Fruit fly (Drosophila melanogaster) whole organism, adult: ENCODE results near the gene CG6686.

ENCODE experiments used
- CG11617 ChIP-seq: fragments of 200-800 bp; sonication (Bioruptor generic); optimal IDR thresholded peaks from 2 replicates; lab custom pipeline; 2017; ENCODE audit warnings: mild to moderate bottlenecking, missing biosample characterization, missing genetic modification reagents, missing genetic modification characterization
- CG12768 ChIP-seq: fragments of 200-800 bp; sonication (Bioruptor generic); optimal IDR thresholded peaks from 2 replicates; lab custom pipeline; 2017; ENCODE audit warnings: missing biosample characterization, missing genetic modification characterization, mild to moderate bottlenecking, moderate library complexity, missing genetic modification reagents
- CG14711 ChIP-seq: fragments of 200-800 bp; sonication (Bioruptor generic); optimal IDR thresholded peaks from 2 replicates; lab custom pipeline; 2018; ENCODE audit warnings: missing biosample characterization, mild to moderate bottlenecking, missing genetic modification characterization, moderate library complexity
- CG1620 ChIP-seq: fragments of 200-800 bp; sonication (Bioruptor generic); optimal IDR thresholded peaks from 2 replicates; lab custom pipeline; 2016; ENCODE audit warnings: missing biosample characterization, missing genetic modification characterization
- CG33017 ChIP-seq: fragments of 200-800 bp; sonication (Bioruptor generic); optimal IDR thresholded peaks from 2 replicates; lab custom pipeline; 2018; ENCODE audit warnings: missing biosample characterization, mild to moderate bottlenecking, missing genetic modification characterization, moderate library complexity
- CG5204 ChIP-seq: fragments of 200-800 bp; sonication (Bioruptor generic); optimal IDR thresholded peaks from 2 replicates; lab custom pipeline; 2016; ENCODE audit warnings: missing biosample characterization, missing genetic modification characterization
- CG7045 ChIP-seq: fragments of 200-800 bp; sonication (Bioruptor generic); optimal IDR thresholded peaks from 2 replicates; lab custom pipeline; 2017; ENCODE audit warnings: missing biosample characterization, mild to moderate bottlenecking, missing genetic modification characterization
- CG7101 ChIP-seq: fragments of 200-800 bp; sonication (Bioruptor generic); optimal IDR thresholded peaks from 2 replicates; lab custom pipeline; 2018; ENCODE audit warnings: missing biosample characterization, mild to moderate bottlenecking, missing genetic modification characterization, moderate library complexity
- Clk ChIP-seq: fragments of 200-800 bp; sonication (Bioruptor generic); optimal IDR thresholded peaks from 2 replicates; lab custom pipeline; 2017; ENCODE audit warnings: missing biosample characterization, missing genetic modification characterization
- Crg-1 ChIP-seq: fragments of 200-800 bp; sonication (Bioruptor generic); optimal IDR thresholded peaks from 2 replicates; lab custom pipeline; 2016; ENCODE audit warnings: missing biosample characterization, missing genetic modification characterization
- Hr96 ChIP-seq: fragments of 200-800 bp; sonication (Bioruptor generic); optimal IDR thresholded peaks from 2 replicates; lab custom pipeline; 2016; ENCODE audit warnings: missing biosample characterization, missing genetic modification characterization
- Mnt ChIP-seq: fragments of 200-800 bp; sonication (Bioruptor generic); optimal IDR thresholded peaks from 2 replicates; lab custom pipeline; 2016; ENCODE audit warnings: missing biosample characterization, mild to moderate bottlenecking, missing genetic modification characterization
- bab1 ChIP-seq: fragments of 200-800 bp; sonication (Bioruptor generic); optimal IDR thresholded peaks from 3 replicates; lab custom pipeline; 2019; ENCODE audit warnings: missing biosample characterization, mild to moderate bottlenecking, missing genetic modification characterization, moderate library complexity
- cic ChIP-seq: fragments of 200-800 bp; sonication (Bioruptor generic); optimal IDR thresholded peaks from 2 replicates; lab custom pipeline; 2017; ENCODE audit warnings: missing biosample characterization, mild to moderate bottlenecking, missing genetic modification characterization, moderate library complexity
- cnc ChIP-seq, 2 experiments: fragments of >200 bp; optimal IDR thresholded peaks; 2 replicates each; lab custom pipeline; 2017
- kay ChIP-seq: fragments of 200-800 bp; sonication (Bioruptor generic); peaks from one replicate; lab custom pipeline; 2016; ENCODE audit warnings: missing biosample characterization, missing genetic modification characterization, borderline replicate concordance
- ovo ChIP-seq: fragments of 200-800 bp; sonication (Bioruptor generic); optimal IDR thresholded peaks from 2 replicates; lab custom pipeline; 2016; ENCODE audit warnings: missing biosample characterization, missing genetic modification characterization
- pad ChIP-seq: fragments of 200-800 bp; sonication (Bioruptor generic); optimal IDR thresholded peaks from 3 replicates; lab custom pipeline; 2017; ENCODE audit warnings: missing biosample characterization, missing genetic modification characterization, mild to moderate bottlenecking, moderate library complexity, missing genetic modification reagents
- tj ChIP-seq: fragments of 200-800 bp; sonication (Bioruptor generic); optimal IDR thresholded peaks from 3 replicates; lab custom pipeline; 2017; ENCODE audit warnings: missing biosample characterization, mild to moderate bottlenecking, missing genetic modification characterization, moderate library complexity
- toe ChIP-seq: fragments of 200-800 bp; sonication (Bioruptor generic); optimal IDR thresholded peaks from 2 replicates; lab custom pipeline; 2016; ENCODE audit warnings: missing biosample characterization, missing genetic modification characterization

Gene CG6686

DNA sequence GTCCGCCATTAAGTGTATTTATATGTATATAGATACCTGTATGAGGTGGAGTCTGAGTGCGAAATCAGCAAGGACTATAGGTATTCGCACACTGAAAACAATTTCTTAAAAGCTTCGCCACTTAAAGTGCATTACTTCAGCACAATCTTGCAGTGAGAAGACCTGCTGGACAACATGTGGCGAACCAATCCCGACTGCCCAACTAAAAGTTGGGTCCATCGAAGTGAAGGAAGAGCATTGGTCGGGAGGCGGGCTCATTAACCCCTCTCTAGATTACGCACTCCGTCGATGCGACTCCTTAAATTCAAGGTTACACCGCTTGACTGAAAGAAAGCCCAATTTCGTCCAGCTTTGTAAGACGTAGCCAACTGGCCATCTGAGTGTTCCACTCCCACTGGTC lies 25.4 kb upstream of the CG6686 start:
- TF ChIP-seq Clk (GFP tag; lab: Kevin White, UChicago), result no peak
- TF ChIP-seq kay (GFP tag; lab: Kevin White, UChicago), result no peak
- TF ChIP-seq CG5204 (GFP tag; lab: Kevin White, UChicago), result no peak
- no peak for TF ChIP-seq CG12768 (GFP tag; lab: Kevin White, UChicago)
- TF ChIP-seq cnc (optimal IDR thresholded peaks at IDR 0.05; lab: Kevin White, UChicago), result no peak
- TF ChIP-seq ovo (GFP tag; lab: Kevin White, UChicago), result no peak
- no peak for TF ChIP-seq CG1620 (GFP tag; lab: Kevin White, UChicago)
- no peak for TF ChIP-seq CG11617 (GFP tag; lab: Kevin White, UChicago)
- TF ChIP-seq cic, result no peak
- no peak for TF ChIP-seq CG7101 (tag; lab: Kevin White, UChicago)
- no peak for TF ChIP-seq CG7045 (GFP tag; lab: Kevin White, UChicago)

dm6 chr2L:12011682-12012655 lies 24.1 kb upstream of the CG6686 start:
- TF ChIP-seq tj (GFP tag; lab: Kevin White, UChicago) (peak; percentile 72), bab1 (GFP tag; lab: Kevin White, UChicago) (peak; percentile 52), CG1620 (GFP tag; lab: Kevin White, UChicago) (no peak), Mnt (GFP tag; lab: Kevin White, UChicago) (peak; percentile 87), CG7045 (GFP tag; lab: Kevin White, UChicago) (peak; percentile 73), CG12768 (GFP tag; lab: Kevin White, UChicago) (peak; percentile 94), CG5204 (GFP tag; lab: Kevin White, UChicago) (peak; percentile 10), kay (GFP tag; lab: Kevin White, UChicago) (peak; percentile 95), CG14711 (tag; lab: Kevin White, UChicago) (peak; percentile 100), CG11617 (GFP tag; lab: Kevin White, UChicago) (peak; percentile 93), CG33017 (tag; lab: Kevin White, UChicago) (no peak), ovo (GFP tag; lab: Kevin White, UChicago) (peak; percentile 35), toe (peak; percentile 57), CG7101 (tag; lab: Kevin White, UChicago) (peak; percentile 57), Crg-1 (GFP tag; lab: Kevin White, UChicago) (no peak), pad (GFP tag; lab: Kevin White, UChicago) (peak; percentile 48), cnc (optimal IDR thresholded peaks at IDR 0.05; lab: Kevin White, UChicago) (no peak), cic (peak; percentile 72), Hr96 (GFP tag; lab: Kevin White, UChicago) (peak; percentile 69)

dm6 chr2L:12010877-12011666 lies 23.2 kb upstream of the CG6686 start:
- TF ChIP-seq kay (GFP tag; lab: Kevin White, UChicago) (peak; percentile 99), tj (GFP tag; lab: Kevin White, UChicago) (peak; percentile 62), CG1620 (GFP tag; lab: Kevin White, UChicago) (peak; percentile 82), CG33017 (tag; lab: Kevin White, UChicago) (peak; percentile 94), CG11617 (GFP tag; lab: Kevin White, UChicago) (peak; percentile 88), ovo (GFP tag; lab: Kevin White, UChicago) (peak; percentile 55), CG7045 (GFP tag; lab: Kevin White, UChicago) (peak; percentile 89), CG14711 (tag; lab: Kevin White, UChicago) (peak; percentile 81), Clk (GFP tag; lab: Kevin White, UChicago) (peak; percentile 87), CG5204 (GFP tag; lab: Kevin White, UChicago) (peak; percentile 93), CG12768 (GFP tag; lab: Kevin White, UChicago) (peak; percentile 85), bab1 (GFP tag; lab: Kevin White, UChicago) (peak; percentile 81), cic (peak; percentile 33), Crg-1 (GFP tag; lab: Kevin White, UChicago) (peak; percentile 71), cnc (optimal IDR thresholded peaks at IDR 0.05; lab: Kevin White, UChicago) (peak; percentile 81 to 82), Mnt (GFP tag; lab: Kevin White, UChicago) (peak; percentile 66), Hr96 (GFP tag; lab: Kevin White, UChicago) (peak; percentile 83), pad (GFP tag; lab: Kevin White, UChicago) (peak; percentile 83), CG7101 (tag; lab: Kevin White, UChicago) (peak; percentile 93), toe (peak; percentile 88)

- TF ChIP-seq CG7101 (tag; lab: Kevin White, UChicago), result peak; percentile 33
- TF ChIP-seq Mnt (GFP tag; lab: Kevin White, UChicago), result peak; percentile 88
- peak; percentile 20 for TF ChIP-seq Crg-1 (GFP tag; lab: Kevin White, UChicago)
- TF ChIP-seq cic, result peak; percentile 89
- no peak for TF ChIP-seq CG7045 (GFP tag; lab: Kevin White, UChicago)
- peak; percentile 59 for TF ChIP-seq CG14711 (tag; lab: Kevin White, UChicago)
- peak; percentile 50 for TF ChIP-seq CG11617 (GFP tag; lab: Kevin White, UChicago)
- peak; percentile 99 for TF ChIP-seq ovo (GFP tag; lab: Kevin White, UChicago)
- TF ChIP-seq CG33017 (tag; lab: Kevin White, UChicago), result no peak
- peak; percentile 46 for TF ChIP-seq toe
- TF ChIP-seq bab1 (GFP tag; lab: Kevin White, UChicago), result peak; percentile 54
- no peak for TF ChIP-seq Clk (GFP tag; lab: Kevin White, UChicago)
- no peak for TF ChIP-seq CG5204 (GFP tag; lab: Kevin White, UChicago)
- peak; percentile 88 for TF ChIP-seq CG12768 (GFP tag; lab: Kevin White, UChicago)
- TF ChIP-seq CG1620 (GFP tag; lab: Kevin White, UChicago), result no peak
- TF ChIP-seq tj (GFP tag; lab: Kevin White, UChicago), result peak; percentile 13
- peak; percentile 85 for TF ChIP-seq pad (GFP tag; lab: Kevin White, UChicago)
- TF ChIP-seq cnc (optimal IDR thresholded peaks at IDR 0.05; lab: Kevin White, UChicago), result no peak
- TF ChIP-seq kay (GFP tag; lab: Kevin White, UChicago), result no peak
- TF ChIP-seq Hr96 (GFP tag; lab: Kevin White, UChicago), result peak; percentile 65
These were observed 22.4 kb upstream of the CG6686 start for dm6 chr2L:12010100-12010876.
